Worm (Caenorhabditis elegans) whole organism, L1 larva: ENCODE data around the gene ZC239.4.
"Not testable (repeated sequence)": the region's sequence is repeated elsewhere in the genome, so short reads cannot be mapped to it uniquely, and the experiment has no call there.

Source experiments
- Y116A8C.19 ChIP-seq: sonication (generic microtip); optimal IDR thresholded peaks from 2 replicates; lab custom pipeline; 2016; ENCODE audit warnings: missing compliant biosample characterization, missing genetic modification characterization, borderline replicate concordance
- aha-1 ChIP-seq: fragments of 150-350 bp; optimal IDR thresholded peaks from 2 replicates; lab custom pipeline; 2014; ENCODE audit warnings: missing biosample characterization, missing genetic modification characterization
- ceh-82 ChIP-seq, 3 experiments: fragments of 150-350 bp in 1 of 3; sonication (generic microtip) in 2 of 3; optimal IDR thresholded peaks; 2 replicates each; lab custom pipeline; 2014 to 2017; ENCODE audit warnings: missing biosample characterization in 3 of 3, missing genetic modification characterization in 3 of 3
- ceh-88 ChIP-seq: fragments of 200-800 bp; sonication (Bioruptor generic); IDR thresholded peaks from 2 replicates; pipeline ENCODE4 v1.3.6; 2022; ENCODE audit warnings: missing genetic modification characterization, missing compliant biosample characterization
- efl-1 ChIP-seq, 4 experiments: fragments of 150-350 bp; optimal IDR thresholded peaks in 3 of 4; peaks in 1 of 4; 1 replicate in 1 of 4; 2 replicates in 3 of 4; lab custom pipeline; 2014; ENCODE audit warnings: missing biosample characterization in 2 of 4, missing genetic modification characterization in 2 of 4, missing genetic modification reagents in 2 of 4
- egl-13 ChIP-seq: sonication (generic microtip); optimal IDR thresholded peaks from 2 replicates; lab custom pipeline; 2016; ENCODE audit warnings: missing genotype, missing genetic modification reagents, missing genetic modification characterization, missing compliant biosample characterization
- ets-5 ChIP-seq: fragments of 200-800 bp; sonication (Bioruptor generic); IDR thresholded peaks from 2 replicates; pipeline ENCODE4 v1.3.6; 2022; ENCODE audit warnings: missing genetic modification characterization, missing compliant biosample characterization
- fkh-10 ChIP-seq: sonication (generic microtip); optimal IDR thresholded peaks from 2 replicates; lab custom pipeline; 2017; ENCODE audit warnings: missing biosample characterization, missing genetic modification reagents, missing genetic modification characterization
- fkh-8 ChIP-seq: sonication (generic microtip); optimal IDR thresholded peaks from 2 replicates; lab custom pipeline; 2016; ENCODE audit warnings: mild to moderate bottlenecking, missing genetic modification characterization, missing compliant biosample characterization
- fos-1 ChIP-seq: fragments of 150-350 bp; optimal IDR thresholded peaks from 2 replicates; lab custom pipeline; 2014; ENCODE audit warnings: missing biosample characterization, missing genetic modification characterization
- hpl-2 ChIP-seq: fragments of 150-350 bp; optimal IDR thresholded peaks from 2 replicates; lab custom pipeline; 2014; ENCODE audit warnings: missing biosample characterization, missing genetic modification reagents, missing genetic modification characterization
- isw-1 ChIP-seq: fragments of 200-800 bp; sonication (Bioruptor generic); IDR thresholded peaks from 2 replicates; pipeline ENCODE4 v1.3.6; 2022; ENCODE audit warnings: missing genetic modification characterization, missing compliant biosample characterization
- lin-13 ChIP-seq: fragments of 150-350 bp; optimal IDR thresholded peaks from 2 replicates; lab custom pipeline; 2014; ENCODE audit warnings: missing biosample characterization, missing genetic modification reagents, missing genetic modification characterization
- lin-15B ChIP-seq: fragments of 150-350 bp; sonication (generic microtip); optimal IDR thresholded peaks from 3 replicates; lab custom pipeline; 2014; ENCODE audit warnings: missing biosample characterization, missing genetic modification characterization
- lin-35 ChIP-seq, 2 experiments: fragments of 150-350 bp; optimal IDR thresholded peaks; 2 replicates each; lab custom pipeline; 2014; ENCODE audit warnings: missing biosample characterization in 2 of 2, missing genetic modification characterization in 2 of 2, missing genetic modification reagents in 2 of 2
- mab-9 ChIP-seq: fragments of 200-800 bp; sonication (Bioruptor generic); IDR thresholded peaks from 2 replicates; pipeline ENCODE4 v1.3.6; 2022; ENCODE audit warnings: missing genetic modification reagents, missing genetic modification characterization, missing compliant biosample characterization
- mdl-1 ChIP-seq, 2 experiments: fragments of 150-350 bp; optimal IDR thresholded peaks; 2 replicates each; lab custom pipeline; 2014 to 2017; ENCODE audit warnings: missing biosample characterization in 2 of 2, missing genetic modification characterization in 2 of 2, inconsistent platforms in 1 of 2
- mep-1 ChIP-seq: fragments of 150-350 bp; optimal IDR thresholded peaks from 2 replicates; lab custom pipeline; 2014; ENCODE audit warnings: missing biosample characterization, missing genetic modification characterization
- nhr-11 ChIP-seq: fragments of 150-350 bp; optimal IDR thresholded peaks from 2 replicates; lab custom pipeline; 2014; ENCODE audit warnings: missing biosample characterization, missing genetic modification characterization
- nhr-12 ChIP-seq: sonication (generic microtip); optimal IDR thresholded peaks from 2 replicates; lab custom pipeline; 2017; ENCODE audit warnings: missing biosample characterization, missing genetic modification characterization
- nhr-19 ChIP-seq: fragments of 200-800 bp; sonication (Bioruptor generic); conservative IDR thresholded peaks from 2 replicates; pipeline ENCODE4 v1.3.6; 2022; ENCODE audit warnings: missing genetic modification characterization, missing compliant biosample characterization
- nhr-20 ChIP-seq: sonication (generic microtip); optimal IDR thresholded peaks from 2 replicates; lab custom pipeline; 2016; ENCODE audit warnings: mild to moderate bottlenecking, missing genetic modification characterization, missing compliant biosample characterization
- nhr-76 ChIP-seq: sonication (generic microtip); optimal IDR thresholded peaks from 2 replicates; lab custom pipeline; 2017; ENCODE audit warnings: missing biosample characterization, missing genetic modification characterization
- nhr-84 ChIP-seq: sonication (generic microtip); optimal IDR thresholded peaks from 2 replicates; lab custom pipeline; 2017; ENCODE audit warnings: missing biosample characterization, missing genetic modification characterization
- nhr-85 ChIP-seq: sonication (generic microtip); peaks from one replicate; lab custom pipeline; 2016; ENCODE audit warnings: missing genetic modification characterization, inconsistent platforms, missing compliant biosample characterization
- nhr-90 ChIP-seq: sonication (generic microtip); optimal IDR thresholded peaks from 2 replicates; lab custom pipeline; 2016; ENCODE audit warnings: mild to moderate bottlenecking, missing genetic modification characterization, missing compliant biosample characterization; ENCODE audit not compliant: poor library complexity
- rnt-1 ChIP-seq: sonication (generic microtip); optimal IDR thresholded peaks from 2 replicates; lab custom pipeline; 2016; ENCODE audit warnings: mild to moderate bottlenecking, missing genetic modification characterization, moderate library complexity, missing compliant biosample characterization
- sox-4 ChIP-seq: sonication (generic microtip); optimal IDR thresholded peaks from 2 replicates; lab custom pipeline; 2016; ENCODE audit warnings: missing genetic modification characterization, missing compliant biosample characterization
- sptf-1 ChIP-seq: fragments of 150-350 bp; optimal IDR thresholded peaks from 2 replicates; lab custom pipeline; 2014; ENCODE audit warnings: missing biosample characterization, missing genetic modification characterization
- swsn-7 ChIP-seq: sonication (generic microtip); optimal IDR thresholded peaks from 2 replicates; lab custom pipeline; 2016; ENCODE audit warnings: missing genetic modification characterization, missing compliant biosample characterization
- tlp-1 ChIP-seq: fragments of 150-350 bp; optimal IDR thresholded peaks from 2 replicates; lab custom pipeline; 2014; ENCODE audit warnings: missing biosample characterization, missing genetic modification characterization
- unc-86 ChIP-seq: sonication (generic microtip); optimal IDR thresholded peaks from 2 replicates; lab custom pipeline; 2016; ENCODE audit warnings: missing genetic modification characterization, missing compliant biosample characterization
- zag-1 ChIP-seq: fragments of 150-350 bp; optimal IDR thresholded peaks from 2 replicates; lab custom pipeline; 2014; ENCODE audit warnings: missing biosample characterization, missing genetic modification characterization
- zip-4 ChIP-seq: fragments of 200-800 bp; sonication (Bioruptor generic); optimal IDR thresholded peaks from 2 replicates; lab custom pipeline; 2018; ENCODE audit warnings: mild to moderate bottlenecking, missing genetic modification characterization, moderate library complexity, missing compliant biosample characterization
- ztf-4 ChIP-seq: fragments of 150-350 bp; optimal IDR thresholded peaks from 2 replicates; lab custom pipeline; 2014; ENCODE audit warnings: missing biosample characterization, missing genetic modification characterization

The ZC239.4 gene

DNA sequence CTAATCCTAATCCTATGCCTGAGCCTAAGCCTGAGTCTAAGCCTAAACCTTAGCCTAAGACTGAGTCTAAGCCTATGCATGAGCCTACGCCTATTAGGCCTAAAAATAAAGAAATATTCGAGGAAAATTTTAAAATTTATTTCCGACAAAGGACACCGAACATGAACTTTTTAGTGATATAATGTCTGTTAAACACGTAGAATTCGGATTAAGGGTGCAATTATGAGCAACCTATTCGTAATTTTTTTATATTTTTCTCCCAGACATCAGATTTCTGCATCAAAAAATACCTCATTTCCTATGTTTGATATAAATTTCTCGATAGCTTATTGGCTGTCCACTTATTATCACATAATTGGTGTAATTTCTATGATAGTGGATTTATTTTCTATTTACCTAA, 25.0 kb upstream of the ZC239.4 start, which contains the start of gene Y27F2A.11:
TSS of gene Y27F2A.11 (plus strand) at position 301 of the 400 bp plus-strand sequence.
- TF ChIP-seq nhr-76 (tag; lab: Kevin White, UChicago); sox-4 (tag; lab: Kevin White, UChicago); hpl-2 (GFP tag; lab: Kevin White, UChicago): not testable (repeated sequence)

DNA sequence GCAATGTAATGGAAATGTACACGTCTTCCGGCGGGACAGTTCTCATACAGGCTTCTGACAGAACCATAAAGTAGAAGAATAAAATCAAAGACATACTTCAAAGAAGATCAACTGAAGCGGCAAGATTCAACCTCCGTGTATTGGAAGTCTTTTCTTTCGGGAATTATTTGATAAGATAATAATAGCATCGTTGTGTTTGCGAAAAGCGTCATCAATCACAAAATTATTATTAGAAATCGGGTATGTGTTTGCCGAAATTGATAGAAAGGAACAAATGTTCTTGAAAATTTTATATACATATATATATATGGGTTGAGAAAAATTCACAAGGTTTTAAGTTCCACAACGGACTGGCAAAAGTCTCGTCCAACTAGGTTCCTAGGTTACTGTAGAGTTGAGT, 22.5 kb upstream of the ZC239.4 start, which contains the start of gene Y27F2A.9:
TSS of gene Y27F2A.9 (minus strand) at position 101 of the 400 bp plus-strand sequence.
- not testable (repeated sequence) for TF ChIP-seq nhr-20 (tag; lab: Kevin White, UChicago); mep-1 (tag; lab: Kevin White, UChicago); nhr-19

DNA sequence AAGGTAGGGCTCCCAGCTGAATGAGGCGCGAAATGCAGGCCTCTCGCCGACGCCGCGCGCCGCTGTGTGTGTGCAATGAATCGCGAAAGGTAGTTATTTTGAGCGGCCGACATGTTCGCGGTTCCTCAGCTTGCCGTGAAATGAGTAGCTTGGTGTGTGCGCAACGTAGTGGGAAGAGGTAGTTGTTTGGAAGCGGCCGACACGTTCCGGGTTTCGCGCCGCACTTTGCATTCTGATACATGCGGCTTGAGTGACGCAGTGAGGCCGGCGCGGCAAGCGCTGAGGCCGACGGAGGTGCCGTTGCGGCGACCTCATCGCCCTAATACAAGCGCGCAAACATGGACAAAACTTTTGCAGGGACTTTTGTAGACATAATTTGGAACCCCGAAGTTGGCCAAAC, 18.3 kb upstream of the ZC239.4 start:
- no peak for TF ChIP-seq nhr-85

DNA sequence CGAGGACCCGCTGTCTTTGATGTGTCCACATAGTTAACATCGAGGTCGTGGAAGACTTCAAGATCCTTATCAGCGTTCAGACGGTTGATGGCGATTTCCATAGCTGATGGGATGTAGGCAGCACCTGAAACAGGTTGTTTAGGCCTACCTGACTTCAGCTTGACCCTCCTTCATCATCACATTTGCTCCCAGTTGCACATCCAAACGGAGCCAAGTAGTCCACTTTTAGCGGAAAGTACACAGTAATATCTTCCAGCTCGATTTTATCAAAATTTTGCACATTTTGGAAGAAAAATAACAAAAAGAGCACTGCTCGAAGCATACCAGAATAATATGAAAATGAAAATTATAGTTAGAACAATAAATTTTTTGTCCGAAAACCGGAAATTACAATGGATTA, 17.0 kb upstream of the ZC239.4 start, which contains the start of gene gcy-15:
TSS of gene gcy-15 (minus strand) at position 101 of the 400 bp plus-strand sequence.
- no peak for TF ChIP-seq unc-86 (tag; lab: Kevin White, UChicago)
- TF ChIP-seq efl-1 (optimal IDR thresholded peaks at IDR 0.05; lab: Kevin White, UChicago): no peak
- TF ChIP-seq efl-1 (GFP tag; optimal IDR thresholded peaks at IDR 0.05 in 1 of 2; lab: Kevin White, UChicago): no peak
- no peak for TF ChIP-seq nhr-85
- TF ChIP-seq swsn-7 (tag; lab: Kevin White, UChicago): no peak
- no peak for TF ChIP-seq lin-15B (tag; lab: Kevin White, UChicago)
- TF ChIP-seq tlp-1: no peak
- TF ChIP-seq nhr-76 (tag; lab: Kevin White, UChicago): no peak
- no peak for TF ChIP-seq lin-13 (GFP tag; lab: Kevin White, UChicago)
- TF ChIP-seq ets-5 (GFP tag; lab: Robert Waterston, UW): no peak
- TF ChIP-seq ceh-82 (tag; optimal IDR thresholded peaks at IDR 0.05; lab: Kevin White, UChicago): no peak
- no peak for TF ChIP-seq zag-1 (tag; lab: Kevin White, UChicago)
- TF ChIP-seq nhr-20 (tag; lab: Kevin White, UChicago): no peak
- no peak for TF ChIP-seq fkh-10
- TF ChIP-seq nhr-19: no peak
- no peak for TF ChIP-seq sptf-1 (tag; lab: Kevin White, UChicago)
- TF ChIP-seq hpl-2 (GFP tag; lab: Kevin White, UChicago): no peak
- no peak for TF ChIP-seq isw-1
- no peak for TF ChIP-seq Y116A8C.19 (tag; lab: Kevin White, UChicago)
- no peak for TF ChIP-seq ceh-88 (GFP tag; lab: Robert Waterston, UW)
- TF ChIP-seq, all 84 proteins: peak for 0

DNA sequence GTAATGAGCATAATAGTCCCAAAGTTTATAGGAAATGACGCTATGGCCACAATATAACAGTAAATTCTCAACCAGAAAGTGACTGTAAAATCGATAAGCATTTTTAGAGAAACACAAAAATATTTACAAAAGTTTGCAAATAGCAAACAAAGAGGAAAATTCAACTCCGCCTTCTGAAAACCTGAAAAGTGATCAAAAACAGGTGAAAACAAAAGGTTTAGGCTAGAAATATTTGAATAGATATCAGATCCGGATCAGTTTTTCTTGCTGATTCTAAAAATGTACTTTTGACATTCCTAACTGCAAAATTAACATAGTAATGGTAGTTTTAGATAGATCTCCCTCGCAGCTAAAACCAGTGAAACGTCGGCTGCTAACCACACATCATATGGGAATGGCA, 15.0 kb upstream of the ZC239.4 start, which contains the start of gene sri-51:
TSS of gene sri-51 (minus strand) at position 101 of the 400 bp plus-strand sequence.
- TF ChIP-seq nhr-11 (no peak), aha-1 (tag; lab: Kevin White, UChicago) (no peak), nhr-90 (no peak), nhr-12 (tag; lab: Kevin White, UChicago) (no peak), rnt-1 (tag; lab: Kevin White, UChicago) (no peak), fos-1 (tag; lab: Kevin White, UChicago) (no peak), sptf-1 (tag; lab: Kevin White, UChicago) (no peak), ztf-4 (tag; lab: Kevin White, UChicago) (no peak), fkh-8 (tag; lab: Kevin White, UChicago) (no peak), zip-4 (no peak), egl-13 (tag; lab: Kevin White, UChicago) (no peak), mdl-1 (tag; optimal IDR thresholded peaks at IDR 0.05; lab: Kevin White, UChicago) (no peak)

DNA sequence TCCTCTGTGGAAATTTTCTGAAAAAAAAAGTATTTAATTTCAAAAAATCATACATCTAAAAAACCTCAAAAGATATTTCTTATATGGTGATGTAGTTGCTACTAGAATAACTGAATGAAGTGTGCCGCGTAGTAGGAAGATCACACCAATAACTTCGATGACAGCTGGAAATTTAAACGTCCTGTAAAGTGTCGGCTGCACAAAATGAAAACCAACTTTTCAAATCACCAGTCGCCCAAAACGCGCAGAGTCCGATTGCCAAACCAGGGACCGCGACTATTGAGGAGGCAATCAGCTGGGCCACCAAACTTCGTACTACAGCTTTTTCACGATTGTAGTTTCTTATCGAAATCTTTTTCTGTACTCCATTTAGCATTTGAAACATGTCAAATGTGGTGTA, 12.8 kb upstream of the ZC239.4 start, which contains the start of gene sri-48:
TSS of gene sri-48 (minus strand) at position 101 of the 400 bp plus-strand sequence.
- not testable (repeated sequence) for TF ChIP-seq nhr-84 (tag; lab: Kevin White, UChicago); lin-35 (GFP tag; optimal IDR thresholded peaks at IDR 0.05; lab: Kevin White, UChicago); mab-9
